Worm (Caenorhabditis elegans): ENCODE measurements around the gene B0280.11.
"Not testable (repeated sequence)": the region's sequence is repeated elsewhere in the genome, so short reads cannot be mapped to it uniquely, and the experiment has no call there.

The B0280.11 gene

ce11 chrIII:7133559-7133958, 4.5 kb downstream of the B0280.11 start, which contains the start of the genes pot-1 and ggtb-1:
pot-1 (minus strand) TSS chrIII:7133678.
ggtb-1 (plus strand) TSS chrIII:7133766.
- TF ChIP-seq unc-39 (tag; optimal IDR thresholded peaks at IDR 0.05) (no peak), ces-1 (GFP tag; optimal IDR thresholded peaks at IDR 0.05) (peak; percentile 27)

ce11 chrIII:7128601-7129000, 9.5 kb downstream of the B0280.11 start, which contains the start of gene viro-2:
viro-2 (plus strand) TSS chrIII:7128901.
- TF ChIP-seq sem-2 (GFP tag; optimal IDR thresholded peaks at IDR 0.05); cnd-1 (tag; optimal IDR thresholded peaks at IDR 0.05); pha-4 (tag; optimal IDR thresholded peaks at IDR 0.05): not testable (repeated sequence)

- no peak for TF ChIP-seq snpc-4 (tag; optimal IDR thresholded peaks at IDR 0.05)
- no peak for TF ChIP-seq nhr-76 (tag; optimal IDR thresholded peaks at IDR 0.05)
- TF ChIP-seq ceh-39 (tag; optimal IDR thresholded peaks at IDR 0.05) = no peak
- no peak for TF ChIP-seq blmp-1 (tag; optimal IDR thresholded peaks at IDR 0.05)
- no peak for TF ChIP-seq elt-3 (tag; optimal IDR thresholded peaks at IDR 0.05)
- TF ChIP-seq hlh-1 (tag; optimal IDR thresholded peaks at IDR 0.05) = no peak
- no peak for TF ChIP-seq mep-1 (tag; optimal IDR thresholded peaks at IDR 0.05)
- TF ChIP-seq sem-2 (GFP tag; optimal IDR thresholded peaks at IDR 0.05) = no peak
These were observed 13.7 kb downstream of the B0280.11 start, which contains the start of gene B0280.2 for ce11 chrIII:7124364-7124763. B0280.2 (plus strand) TSS chrIII:7124664.

DNA sequence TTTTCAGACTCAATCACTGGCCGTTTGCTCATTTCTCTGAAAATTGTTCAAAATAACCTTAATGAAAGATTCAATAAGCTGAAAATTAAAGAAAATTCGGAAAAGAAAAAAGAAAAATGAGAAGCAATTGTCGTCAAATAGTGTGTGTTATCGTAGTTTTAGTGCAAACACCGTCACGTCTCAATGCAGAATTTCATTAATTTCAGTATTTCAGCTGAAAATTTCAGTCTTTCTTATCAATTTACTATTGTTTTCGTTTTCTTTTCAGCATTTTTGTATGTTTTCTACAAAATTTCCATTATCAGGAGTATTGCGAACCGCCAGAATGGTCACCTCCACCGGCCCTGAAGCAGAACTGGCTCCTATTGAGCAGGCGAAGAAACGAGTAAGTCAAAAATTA, 15.2 kb downstream of the B0280.11 start, which contains the start of the genes B0280.9 and rpia-1:
TSS of gene B0280.9 (minus strand) at position 36 of the 400 bp plus-strand sequence.
TSS of gene rpia-1 (plus strand) at position 269 of the 400 bp plus-strand sequence.
- TF ChIP-seq lin-32 (GFP tag; optimal IDR thresholded peaks at IDR 0.05) = no peak
- peak; percentile 47 for TF ChIP-seq ces-1 (GFP tag; optimal IDR thresholded peaks at IDR 0.05)
- no peak for TF ChIP-seq nhr-237 (tag; optimal IDR thresholded peaks at IDR 0.05)
- TF ChIP-seq lsy-2 (tag; optimal IDR thresholded peaks at IDR 0.05) = peak; percentile 92
- no peak for TF ChIP-seq drap-1 (GFP tag; optimal IDR thresholded peaks at IDR 0.05)
- no peak for TF ChIP-seq ham-2 (GFP tag; optimal IDR thresholded peaks at IDR 0.05)
- no peak for TF ChIP-seq bed-3 (GFP tag; optimal IDR thresholded peaks at IDR 0.05)
- no peak for TF ChIP-seq snpc-4 (tag; optimal IDR thresholded peaks at IDR 0.05)

DNA sequence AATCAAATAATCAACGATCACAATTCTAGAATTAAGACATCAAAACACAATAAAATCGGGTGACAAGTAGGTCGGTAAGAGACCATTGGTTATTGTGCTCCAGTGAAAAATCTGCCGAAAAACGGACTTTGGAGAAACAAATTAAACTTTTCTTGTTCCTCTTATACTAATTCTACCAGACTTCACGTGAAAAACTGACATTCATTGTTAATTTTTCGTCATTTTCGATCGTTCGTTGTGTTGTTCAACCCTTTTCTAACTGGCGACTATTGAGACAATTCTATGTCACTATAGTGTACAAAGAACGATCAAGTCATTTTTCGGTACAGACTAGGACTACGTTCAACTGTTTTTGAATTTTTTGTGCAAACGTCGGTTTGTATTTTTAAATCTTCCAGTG, 17.6 kb downstream of the B0280.11 start:
- TF ChIP-seq ztf-11 (tag; optimal IDR thresholded peaks at IDR 0.05) (no peak), ceh-39 (tag; optimal IDR thresholded peaks at IDR 0.05) (no peak), M03D4.4 (tag; optimal IDR thresholded peaks at IDR 0.05) (no peak), mep-1 (tag; optimal IDR thresholded peaks at IDR 0.05) (no peak), lin-13 (tag; optimal IDR thresholded peaks at IDR 0.05) (no peak), flh-1 (GFP tag; optimal IDR thresholded peaks at IDR 0.05) (no peak)

- TF ChIP-seq unc-62 (GFP tag; optimal IDR thresholded peaks at IDR 0.05) (peak; percentile 70), unc-120 (tag; optimal IDR thresholded peaks at IDR 0.05; ENCODE audit: poor library complexity, severe bottlenecking) (peak; percentile 48), nhr-237 (tag; optimal IDR thresholded peaks at IDR 0.05) (peak; percentile 25), lsy-2 (tag; optimal IDR thresholded peaks at IDR 0.05) (peak; percentile 25), ces-1 (GFP tag; optimal IDR thresholded peaks at IDR 0.05) (peak; percentile 42), pha-4 (tag; optimal IDR thresholded peaks at IDR 0.05) (peak; percentile 45), drap-1 (GFP tag; optimal IDR thresholded peaks at IDR 0.05) (no peak), bed-3 (GFP tag; optimal IDR thresholded peaks at IDR 0.05) (no peak)
These were observed 21.3 kb downstream of the B0280.11 start for ce11 chrIII:7116615-7117252.

- no peak for TF ChIP-seq flh-1 (GFP tag; optimal IDR thresholded peaks at IDR 0.05)
- TF ChIP-seq ztf-11 (tag; optimal IDR thresholded peaks at IDR 0.05) = no peak
- no peak for TF ChIP-seq mls-2 (tag; optimal IDR thresholded peaks at IDR 0.05)
- TF ChIP-seq drap-1 (GFP tag; optimal IDR thresholded peaks at IDR 0.05) = no peak
- no peak for TF ChIP-seq unc-62 (GFP tag; optimal IDR thresholded peaks at IDR 0.05)
- no peak for TF ChIP-seq blmp-1 (tag; optimal IDR thresholded peaks at IDR 0.05)
- no peak for TF ChIP-seq mab-5 (tag; optimal IDR thresholded peaks at IDR 0.05)
- no peak for TF ChIP-seq ham-2 (GFP tag; optimal IDR thresholded peaks at IDR 0.05)
- TF ChIP-seq elt-3 (tag; optimal IDR thresholded peaks at IDR 0.05) = no peak
- no peak for TF ChIP-seq ceh-43 (GFP tag; optimal IDR thresholded peaks at IDR 0.05)
- TF ChIP-seq elt-1 (tag; optimal IDR thresholded peaks at IDR 0.05; ENCODE audit: borderline replicate concordance, insufficient read depth) = no peak
- no peak for TF ChIP-seq sptf-1 (tag; optimal IDR thresholded peaks at IDR 0.05)
- no peak for TF ChIP-seq bed-3 (GFP tag; optimal IDR thresholded peaks at IDR 0.05)
- no peak for TF ChIP-seq nhr-237 (tag; optimal IDR thresholded peaks at IDR 0.05)
- no peak for TF ChIP-seq sem-2 (GFP tag; optimal IDR thresholded peaks at IDR 0.05)
- TF ChIP-seq nhr-76 (tag; optimal IDR thresholded peaks at IDR 0.05) = no peak
- TF ChIP-seq hlh-1 (tag; optimal IDR thresholded peaks at IDR 0.05) = no peak
These were observed 23.1 kb downstream of the B0280.11 start, which contains the start of gene nhr-10 for ce11 chrIII:7114952-7115488. nhr-10 (minus strand) TSS chrIII:7115438.
